Worm (Caenorhabditis elegans) whole organism, midembryonic: ENCODE data around the gene anoh-1.
A peak's percentile ranks its signal among the peaks of the same experiment; 100 is the strongest.

Experiments used
- T22C8.4 ChIP-seq: fragments of 200-800 bp; sonication (Bioruptor generic); IDR thresholded peaks from 2 replicates; pipeline ENCODE4 v1.3.6; 2022; ENCODE audit warnings: missing genetic modification characterization, missing compliant biosample characterization
- cog-1 ChIP-seq: sonication (generic microtip); optimal IDR thresholded peaks from 2 replicates; lab custom pipeline; 2016; ENCODE audit warnings: missing genetic modification characterization, missing compliant biosample characterization
- flt-1 ChIP-seq: fragments of 200-800 bp; sonication (Bioruptor generic); IDR thresholded peaks from 2 replicates; pipeline ENCODE4 v1.3.6; 2022; ENCODE audit warnings: missing genetic modification characterization, missing compliant biosample characterization
- klf-2 ChIP-seq: fragments of 200-800 bp; sonication (Bioruptor generic); conservative IDR thresholded peaks from 2 replicates; pipeline ENCODE4 v1.3.6; 2022; ENCODE audit warnings: missing genetic modification reagents, missing genetic modification characterization, missing compliant biosample characterization
- med-1 ChIP-seq: sonication (generic microtip); optimal IDR thresholded peaks from 2 replicates; lab custom pipeline; 2017; ENCODE audit warnings: missing genetic modification characterization, mild to moderate bottlenecking, missing compliant biosample characterization, antibody characterized with exemption, missing genetic modification reagents; ENCODE audit not compliant: insufficient read depth
- ref-1 ChIP-seq: fragments of 200-800 bp; sonication (Bioruptor generic); conservative IDR thresholded peaks from 2 replicates; pipeline ENCODE4 v1.3.6; 2022; ENCODE audit warnings: missing genetic modification reagents, missing genetic modification characterization, missing compliant biosample characterization
- tab-1 ChIP-seq: fragments of 200-800 bp; sonication (Bioruptor generic); IDR thresholded peaks from 2 replicates; pipeline ENCODE4 v1.3.6; 2022; ENCODE audit warnings: missing genetic modification characterization, missing compliant biosample characterization
- ztf-23 ChIP-seq: fragments of 200-800 bp; sonication (Bioruptor generic); IDR thresholded peaks from 2 replicates; pipeline ENCODE4 v1.3.6; 2022; ENCODE audit warnings: missing genetic modification reagents, missing genetic modification characterization, missing compliant biosample characterization
- ztf-29 ChIP-seq: fragments of 200-800 bp; sonication (Bioruptor generic); IDR thresholded peaks from 2 replicates; pipeline ENCODE4 v1.3.6; 2022; ENCODE audit warnings: missing genetic modification reagents, missing genetic modification characterization, missing compliant biosample characterization

anoh-1 gene

DNA sequence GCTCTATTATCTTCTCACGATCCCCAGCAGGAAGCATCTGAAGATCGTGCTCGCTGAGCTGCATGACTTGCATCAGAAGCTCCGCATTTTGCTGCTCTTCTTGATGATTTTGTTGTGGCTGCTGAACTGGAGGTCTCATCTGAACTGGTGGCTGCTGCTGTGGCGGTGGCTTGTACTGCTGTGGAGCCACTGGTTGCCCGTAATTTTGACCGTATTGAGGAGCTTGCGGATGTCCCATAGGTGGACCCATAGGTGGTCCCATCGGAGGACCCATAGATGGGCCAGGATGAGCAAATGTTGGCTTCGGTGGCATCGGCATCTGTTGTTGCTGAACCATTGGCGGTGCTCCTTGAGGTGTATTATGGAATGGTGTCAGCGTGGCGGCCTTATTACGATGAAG, 20.7 kb downstream of the anoh-1 start:
- TF ChIP-seq T22C8.4 (GFP tag; lab: Robert Waterston, UW), result no peak
- no peak for TF ChIP-seq klf-2 (GFP tag; lab: Robert Waterston, UW)
- no peak for TF ChIP-seq ref-1
- TF ChIP-seq cog-1 (tag; lab: Kevin White, UChicago), result no peak
- no peak for TF ChIP-seq flt-1 (GFP tag; lab: Robert Waterston, UW)

DNA sequence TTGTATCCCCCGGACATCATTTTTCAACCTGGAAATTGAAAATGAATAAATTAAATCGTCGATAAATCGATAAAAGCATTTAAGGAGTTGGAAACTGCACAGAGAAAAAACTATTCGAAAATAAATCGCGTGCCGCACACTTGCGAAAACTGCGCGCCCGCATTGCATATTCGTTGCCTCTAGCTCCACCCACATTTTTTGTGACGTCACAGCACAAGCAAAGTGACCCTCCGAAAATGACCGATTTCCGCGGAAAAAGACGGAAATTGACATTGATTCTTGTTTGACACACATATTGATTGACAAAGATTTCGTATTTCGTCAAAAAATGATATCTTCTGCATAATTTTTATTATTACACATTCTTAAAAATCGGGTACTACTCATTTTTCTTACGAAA, 22.5 kb downstream of the anoh-1 start, which contains the start of gene cpf-2:
TSS of gene cpf-2 (minus strand) at position 28 of the 400 bp plus-strand sequence.
- peak; percentile 73 for TF ChIP-seq T22C8.4 (GFP tag; lab: Robert Waterston, UW)
- 0 out of 2 replicates have a peak, but pooled peaks have one; percentile 44 for TF ChIP-seq klf-2 (GFP tag; lab: Robert Waterston, UW)
- TF ChIP-seq ref-1, result 0 out of 2 replicates have a peak, but pooled peaks have one; percentile 23
- peak; percentile 83 for TF ChIP-seq ztf-23 (GFP tag; lab: Robert Waterston, UW)
- 0 out of 2 replicates have a peak, but pooled peaks have one; percentile 25 for TF ChIP-seq ztf-29
- TF ChIP-seq med-1 (GFP tag; lab: Kevin White, UChicago), result peak; percentile 89
- peak; percentile 88 for TF ChIP-seq flt-1 (GFP tag; lab: Robert Waterston, UW)
- TF ChIP-seq cog-1 (tag; lab: Kevin White, UChicago), result peak; percentile 45
- TF ChIP-seq tab-1 (GFP tag; lab: Robert Waterston, UW), result peak; percentile 73; the same call in 1 of the 2 replicates

DNA sequence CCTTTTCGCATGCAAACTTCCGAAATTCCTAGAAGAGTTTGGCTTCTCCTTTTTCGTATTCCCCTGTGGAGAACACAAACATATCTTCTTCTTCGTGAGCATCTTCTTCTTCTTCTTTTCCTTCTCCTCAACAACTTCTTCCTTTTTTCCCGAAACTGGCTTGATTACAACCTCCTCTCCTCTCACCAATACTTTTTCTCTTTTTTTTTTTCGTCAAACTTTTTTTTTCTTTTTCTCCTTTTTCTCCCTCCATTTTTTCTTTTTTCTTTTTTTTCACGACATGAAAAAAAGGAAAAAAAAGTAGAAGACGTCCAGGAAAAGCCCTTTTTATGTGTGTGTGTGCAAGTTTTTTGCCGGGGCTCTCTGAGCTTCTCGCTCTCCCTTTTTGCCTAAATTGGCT, 24.5 kb downstream of the anoh-1 start:
- TF ChIP-seq med-1 (GFP tag; lab: Kevin White, UChicago), result no peak

- TF ChIP-seq tab-1 (GFP tag; lab: Robert Waterston, UW) (no peak), klf-2 (GFP tag; lab: Robert Waterston, UW) (no peak), ztf-29 (no peak), med-1 (GFP tag; lab: Kevin White, UChicago) (no peak), flt-1 (GFP tag; lab: Robert Waterston, UW) (no peak), T22C8.4 (GFP tag; lab: Robert Waterston, UW) (no peak), cog-1 (tag; lab: Kevin White, UChicago) (no peak), ztf-23 (GFP tag; lab: Robert Waterston, UW) (no peak), ref-1 (no peak)
Measured at ce11 chrIII:13272227-13272626, 25.9 kb downstream of the anoh-1 start.

ce11 chrIII:13272788-13273187, 26.4 kb downstream of the anoh-1 start:
- TF ChIP-seq klf-2 (GFP tag; lab: Robert Waterston, UW) (no peak), ztf-29 (no peak), ref-1 (no peak), ztf-23 (GFP tag; lab: Robert Waterston, UW) (no peak), flt-1 (GFP tag; lab: Robert Waterston, UW) (no peak), cog-1 (tag; lab: Kevin White, UChicago) (no peak), med-1 (GFP tag; lab: Kevin White, UChicago) (no peak), T22C8.4 (GFP tag; lab: Robert Waterston, UW) (no peak), tab-1 (GFP tag; lab: Robert Waterston, UW) (no peak)

ce11 chrIII:13275784-13276183, 29.4 kb downstream of the anoh-1 start:
- no peak for TF ChIP-seq tab-1 (GFP tag; lab: Robert Waterston, UW)
- no peak for TF ChIP-seq flt-1 (GFP tag; lab: Robert Waterston, UW)
- TF ChIP-seq ztf-23 (GFP tag; lab: Robert Waterston, UW), result no peak; the same call in 1 of the 2 replicates
- TF ChIP-seq cog-1 (tag; lab: Kevin White, UChicago), result no peak
- TF ChIP-seq T22C8.4 (GFP tag; lab: Robert Waterston, UW), result no peak
- no peak for TF ChIP-seq ztf-29
- TF ChIP-seq med-1 (GFP tag; lab: Kevin White, UChicago), result no peak

ce11 chrIII:13276958-13277357, 30.6 kb downstream of the anoh-1 start, which contains the start of gene unc-64:
Gene unc-64 (plus strand): TSS chrIII:13277258.
- TF ChIP-seq klf-2 (GFP tag; lab: Robert Waterston, UW), result no peak
- TF ChIP-seq med-1 (GFP tag; lab: Kevin White, UChicago), result no peak
- TF ChIP-seq tab-1 (GFP tag; lab: Robert Waterston, UW), result no peak
- TF ChIP-seq ref-1, result no peak
- no peak for TF ChIP-seq ztf-29
- no peak for TF ChIP-seq flt-1 (GFP tag; lab: Robert Waterston, UW)
- TF ChIP-seq cog-1 (tag; lab: Kevin White, UChicago), result no peak
- TF ChIP-seq ztf-23 (GFP tag; lab: Robert Waterston, UW), result no peak
- no peak for TF ChIP-seq T22C8.4 (GFP tag; lab: Robert Waterston, UW)

- TF ChIP-seq ztf-29 (no peak), klf-2 (GFP tag; lab: Robert Waterston, UW) (0 out of 2 replicates have a peak, but pooled peaks have one; percentile 18)
Measured at ce11 chrIII:13277881-13278500, 31.6 kb downstream of the anoh-1 start.

DNA sequence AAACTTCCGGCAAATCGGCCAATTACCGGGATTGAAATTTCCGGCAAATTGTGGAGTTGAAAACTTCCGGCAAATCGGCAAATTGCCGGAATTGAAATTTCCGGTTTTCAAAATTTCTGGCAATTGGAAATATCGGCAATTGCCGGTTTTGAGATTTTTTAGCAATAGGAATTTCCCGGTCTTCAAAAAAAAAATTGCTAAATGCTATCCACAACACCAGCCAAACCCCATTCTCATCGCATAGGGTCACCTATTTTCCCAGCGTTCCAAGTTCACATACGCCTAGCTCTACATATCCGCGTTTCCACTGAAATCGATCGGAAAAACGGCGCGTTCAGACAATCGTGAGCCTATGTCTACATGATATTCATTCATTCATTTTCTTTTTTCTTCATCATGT, 39.1 kb downstream of the anoh-1 start, which contains the start of gene F56A8.8:
TSS of gene F56A8.8 (plus strand) at position 301 of the 400 bp plus-strand sequence.
- TF ChIP-seq cog-1 (tag; lab: Kevin White, UChicago) (no peak), med-1 (GFP tag; lab: Kevin White, UChicago) (no peak), ref-1 (no peak), ztf-23 (GFP tag; lab: Robert Waterston, UW) (no peak), tab-1 (GFP tag; lab: Robert Waterston, UW) (no peak), ztf-29 (no peak), klf-2 (GFP tag; lab: Robert Waterston, UW) (no peak), T22C8.4 (GFP tag; lab: Robert Waterston, UW) (no peak), flt-1 (GFP tag; lab: Robert Waterston, UW) (no peak)
